Worm (Caenorhabditis elegans) whole organism, mixed stage, embryonic: ENCODE results near the gene srg-6.

Experiments used
- mab-5 ChIP-seq: fragments of 150-350 bp; optimal IDR thresholded peaks from 2 replicates; lab custom pipeline; 2014; ENCODE audit warnings: missing biosample characterization, missing genetic modification characterization
- nhr-237 ChIP-seq: fragments of 150-350 bp; optimal IDR thresholded peaks from 2 replicates; lab custom pipeline; 2014; ENCODE audit warnings: missing biosample characterization, missing genetic modification characterization

- no peak for TF ChIP-seq nhr-237 (tag; lab: Kevin White, UChicago)
- TF ChIP-seq mab-5 (tag; lab: Kevin White, UChicago): no peak
Measured at ce11 chrIII:6311452-6311851, 45.6 kb upstream of the srg-6 start.
